Fruit fly (Drosophila melanogaster): ENCODE measurements around the gene RpL22.

RpL22 gene

DNA sequence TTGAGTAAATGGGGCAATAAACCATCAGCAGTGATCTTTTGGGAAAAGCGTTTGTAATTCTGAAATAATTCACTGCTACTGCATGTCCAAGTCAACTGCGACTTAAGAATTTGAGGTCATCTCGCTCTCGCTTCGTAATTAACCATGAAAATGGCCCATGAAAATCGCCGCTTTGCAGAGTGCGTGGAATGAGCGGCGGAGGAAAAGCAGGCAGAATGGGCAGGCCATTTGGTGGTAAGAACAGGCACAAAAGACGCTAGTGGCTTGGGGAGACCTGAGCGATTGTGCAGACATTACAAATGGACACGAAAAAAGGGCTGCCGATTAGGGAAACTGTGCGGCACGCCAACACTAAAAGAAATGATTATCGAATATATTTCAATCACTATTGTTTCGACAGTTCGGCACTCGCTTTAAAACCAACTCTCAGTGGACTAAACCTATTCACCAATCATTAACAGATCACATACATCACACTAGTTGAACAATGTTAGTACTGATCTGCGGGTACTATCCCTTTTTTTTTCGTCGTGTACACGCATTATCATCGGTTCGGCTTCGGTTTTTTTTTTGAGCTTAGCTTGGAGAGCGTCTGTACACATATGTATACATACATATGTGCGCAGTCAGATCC, 6.6 kb upstream of the RpL22 start (continued):
- no peak for TF ChIP-seq prd (optimal IDR thresholded peaks at IDR 0.05)
- peak; percentile 64; the same call in 2 of the 3 replicates for TF ChIP-seq prd (GFP tag; IDR thresholded peaks at IDR 0.05)
- TF ChIP-seq CG1603 (tag; optimal IDR thresholded peaks at IDR 0.05) = peak; percentile 76
- peak; percentile 28 for TF ChIP-seq ems (GFP tag; optimal IDR thresholded peaks at IDR 0.05)
- TF ChIP-seq HLH54F (GFP tag; optimal IDR thresholded peaks at IDR 0.05) = no peak
- TF ChIP-seq dysf (GFP tag; IDR thresholded peaks at IDR 0.05) = peak; percentile 34; the same call in 1 of the 3 replicates
- no peak for TF ChIP-seq tup (GFP tag; optimal IDR thresholded peaks at IDR 0.05)
- peak; percentile 9 for TF ChIP-seq CG1529 (GFP tag; optimal IDR thresholded peaks at IDR 0.05)
- TF ChIP-seq vnd (GFP tag; IDR thresholded peaks at IDR 0.05; ENCODE audit: partially characterized antibody) = no peak
- peak; percentile 19 for TF ChIP-seq CG18599 (GFP tag; optimal IDR thresholded peaks at IDR 0.05)
- no peak for TF ChIP-seq lov (optimal IDR thresholded peaks at IDR 0.05)
- TF ChIP-seq lov (GFP tag; IDR thresholded peaks at IDR 0.05) = 0 out of 3 replicates have a peak, but pooled peaks have one; percentile 50
- peak; percentile 28 for TF ChIP-seq bab2 (GFP tag; optimal IDR thresholded peaks at IDR 0.05)
- no peak for TF ChIP-seq D (optimal IDR thresholded peaks at IDR 0.05)
- peak; percentile 49 for TF ChIP-seq D (GFP tag; optimal IDR thresholded peaks at IDR 0.05)
- no peak for TF ChIP-seq Drgx (GFP tag; IDR thresholded peaks at IDR 0.05)
- TF ChIP-seq CG6689 (GFP tag; IDR thresholded peaks at IDR 0.05) = 0 out of 2 replicates have a peak, but pooled peaks have one; percentile 8
- peak; percentile 56 for TF ChIP-seq CG7839 (tag; optimal IDR thresholded peaks at IDR 0.05)
- TF ChIP-seq CG2712 (tag; optimal IDR thresholded peaks at IDR 0.05) = peak; percentile 52
- no peak for TF ChIP-seq pros (GFP tag; optimal IDR thresholded peaks at IDR 0.05)
- TF ChIP-seq CG9215 (GFP tag; IDR thresholded peaks at IDR 0.05) = no peak
- TF ChIP-seq twi (tag; optimal IDR thresholded peaks at IDR 0.05) = no peak
- peak; percentile 20 to 45 for TF ChIP-seq dpn (GFP tag; optimal IDR thresholded peaks at IDR 0.05)
- TF ChIP-seq CG14710 (tag; optimal IDR thresholded peaks at IDR 0.05) = peak; percentile 45
- TF ChIP-seq CG15601 (tag; optimal IDR thresholded peaks at IDR 0.05) = peak; percentile 14
- TF ChIP-seq lilli (GFP tag; optimal IDR thresholded peaks at IDR 0.05) = peak; percentile 29
- peak; percentile 94 for TF ChIP-seq sens (GFP tag)
- TF ChIP-seq trem (tag; optimal IDR thresholded peaks at IDR 0.05) = peak; percentile 21
- TF ChIP-seq sens-2 (GFP tag; IDR thresholded peaks at IDR 0.05) = no peak
- peak; percentile 2 for TF ChIP-seq CHES-1-like (GFP tag; optimal IDR thresholded peaks at IDR 0.05)
- peak; percentile 55 for TF ChIP-seq CG11504 (tag; optimal IDR thresholded peaks at IDR 0.05)
- no peak for TF ChIP-seq disco-r (GFP tag; optimal IDR thresholded peaks at IDR 0.05)
- TF ChIP-seq ttk (GFP tag; IDR thresholded peaks at IDR 0.05) = 0 out of 2 replicates have a peak, but pooled peaks have one; percentile 23
- 0 out of 3 replicates have a peak, but pooled peaks have one; percentile 14 for TF ChIP-seq CG11093 (GFP tag; IDR thresholded peaks at IDR 0.05)
- TF ChIP-seq phol (tag; optimal IDR thresholded peaks at IDR 0.05) = peak; percentile 56
- TF ChIP-seq CG13775 (GFP tag; optimal IDR thresholded peaks at IDR 0.05) = peak; percentile 4
- peak; percentile 19 for TF ChIP-seq en (GFP tag; optimal IDR thresholded peaks at IDR 0.05)
- peak; percentile 53 for TF ChIP-seq ATbp (GFP tag; optimal IDR thresholded peaks at IDR 0.05)
- TF ChIP-seq CG17361 (GFP tag; IDR thresholded peaks at IDR 0.05) = peak; percentile 44; the same call in 1 of the 3 replicates
- peak; percentile 32 for TF ChIP-seq jumu (GFP tag; optimal IDR thresholded peaks at IDR 0.05)
- peak; percentile 51 for TF ChIP-seq dmrt99B (tag; optimal IDR thresholded peaks at IDR 0.05)
- peak; percentile 14; the same call in 1 of the 3 replicates for TF ChIP-seq CG34422 (GFP tag; IDR thresholded peaks at IDR 0.05)
- TF ChIP-seq unpg (GFP tag; optimal IDR thresholded peaks at IDR 0.05) = peak; percentile 59
- TF ChIP-seq Sox100B (GFP tag; optimal IDR thresholded peaks at IDR 0.05) = peak; percentile 1
- peak; percentile 11 for TF ChIP-seq CoRest (tag; optimal IDR thresholded peaks at IDR 0.05)
- TF ChIP-seq CG17328 (GFP tag; IDR thresholded peaks at IDR 0.05) = peak; percentile 68
- peak; percentile 54 for TF ChIP-seq row (GFP tag; IDR thresholded peaks at IDR 0.05)
- peak; percentile 30 for TF ChIP-seq Antp (GFP tag; optimal IDR thresholded peaks at IDR 0.05)
- peak; percentile 55 for TF ChIP-seq sisA (GFP tag; IDR thresholded peaks at IDR 0.05)
- TF ChIP-seq Chrac-16 (GFP tag; optimal IDR thresholded peaks at IDR 0.05) = peak; percentile 38
